Fruit fly (Drosophila melanogaster): ENCODE data around the gene CG11889.

Gene CG11889

dm6 chr3R:25262322-25262761 is 7.7 kb upstream of the CG11889 start, which contains the start of the genes Kdsr and CG11858 (continued):
- TF ChIP-seq Doc3 (GFP tag; IDR thresholded peaks at IDR 0.05; ENCODE audit: partially characterized antibody) (no peak), Poxn (GFP tag; IDR thresholded peaks at IDR 0.05) (no peak), CG11093 (GFP tag; IDR thresholded peaks at IDR 0.05) (peak; percentile 53; the same call in 1 of the 3 replicates), Bgb (GFP tag; IDR thresholded peaks at IDR 0.05; ENCODE audit: partially characterized antibody) (no peak), CG2199 (GFP tag; IDR thresholded peaks at IDR 0.05) (no peak), Sry-δ (GFP tag; optimal IDR thresholded peaks at IDR 0.05) (peak; percentile 58), pita (GFP tag; optimal IDR thresholded peaks at IDR 0.05) (no peak), CG33557 (GFP tag; optimal IDR thresholded peaks at IDR 0.05) (peak; percentile 26), CG15011 (GFP tag; optimal IDR thresholded peaks at IDR 0.05) (no peak), CG11247 (GFP tag; IDR thresholded peaks at IDR 0.05) (0 out of 2 replicates have a peak, but pooled peaks have one; percentile 18), sens (GFP tag) (peak; percentile 91), CG2129 (GFP tag; IDR thresholded peaks at IDR 0.05; ENCODE audit: partially characterized antibody) (no peak), jigr1 (GFP tag; IDR thresholded peaks at IDR 0.05) (no peak), Dref (GFP tag; IDR thresholded peaks at IDR 0.05) (peak; percentile 51), Neu2 (GFP tag; optimal IDR thresholded peaks at IDR 0.05; ENCODE audit: borderline replicate concordance) (no peak), tna (GFP tag; IDR thresholded peaks at IDR 0.05; ENCODE audit: partially characterized antibody) (no peak), crc (GFP tag; optimal IDR thresholded peaks at IDR 0.05) (no peak), ro (GFP tag; IDR thresholded peaks at IDR 0.05) (no peak), fru (optimal IDR thresholded peaks at IDR 0.05) (no peak), cas (GFP tag; IDR thresholded peaks at IDR 0.05) (peak; percentile 52; the same call in 1 of the 2 replicates), CG8765 (GFP tag; IDR thresholded peaks at IDR 0.05) (peak; percentile 53), chm (GFP tag; IDR thresholded peaks at IDR 0.05) (0 out of 2 replicates have a peak, but pooled peaks have one; percentile 5), CG11696 (GFP tag; IDR thresholded peaks at IDR 0.05) (no peak), CG14014 (GFP tag; IDR thresholded peaks at IDR 0.05) (peak; percentile 77), CG33213 (GFP tag; optimal IDR thresholded peaks at IDR 0.05) (peak; percentile 51), Ptx1 (GFP tag; IDR thresholded peaks at IDR 0.05) (peak; percentile 81), CG7372 (GFP tag; IDR thresholded peaks at IDR 0.05) (peak; percentile 35; the same call in 1 of the 2 replicates), CG8281 (tag; optimal IDR thresholded peaks at IDR 0.05) (peak; percentile 7), lov (optimal IDR thresholded peaks at IDR 0.05) (no peak), lov (GFP tag; IDR thresholded peaks at IDR 0.05) (0 out of 3 replicates have a peak, but pooled peaks have one; percentile 63), sd (tag; optimal IDR thresholded peaks at IDR 0.05) (peak; percentile 27), CG2120 (GFP tag; optimal IDR thresholded peaks at IDR 0.05) (peak; percentile 82), HmgD (GFP tag; optimal IDR thresholded peaks at IDR 0.05) (no peak), CG1832 (GFP tag; optimal IDR thresholded peaks at IDR 0.05) (no peak), bab2 (GFP tag; optimal IDR thresholded peaks at IDR 0.05) (peak; percentile 40), Fer1 (GFP tag; optimal IDR thresholded peaks at IDR 0.05) (peak; percentile 77), Hand (GFP tag; optimal IDR thresholded peaks at IDR 0.05) (no peak), CG8924 (tag; optimal IDR thresholded peaks at IDR 0.05) (peak; percentile 58), caup (GFP tag; optimal IDR thresholded peaks at IDR 0.05; ENCODE audit: severe bottlenecking) (peak; percentile 58), danr (GFP tag; IDR thresholded peaks at IDR 0.05) (peak; percentile 58; the same call in 1 of the 2 replicates), CG14710 (tag; optimal IDR thresholded peaks at IDR 0.05) (peak; percentile 68), tgo (GFP tag; IDR thresholded peaks at IDR 0.05) (peak; percentile 77), cato (GFP tag; optimal IDR thresholded peaks at IDR 0.05; ENCODE audit: borderline replicate concordance) (no peak), CG12155 (GFP tag; optimal IDR thresholded peaks at IDR 0.05) (peak; percentile 54), CG16813 (GFP tag; IDR thresholded peaks at IDR 0.05; ENCODE audit: partially characterized antibody) (no peak), Bteb2 (GFP tag; optimal IDR thresholded peaks at IDR 0.05) (peak; percentile 68), wdn (GFP tag; IDR thresholded peaks at IDR 0.05) (0 out of 2 replicates have a peak, but pooled peaks have one; percentile 48), gsb (GFP tag; IDR thresholded peaks at IDR 0.05) (no peak), CG4707 (GFP tag; optimal IDR thresholded peaks at IDR 0.05) (no peak), MESR4 (GFP tag; optimal IDR thresholded peaks at IDR 0.05) (peak; percentile 43), Asciz (GFP tag; optimal IDR thresholded peaks at IDR 0.05) (no peak)
